Worm (Caenorhabditis elegans) whole organism, late embryonic: ENCODE data around the gene cyp-32A1.

Experiments
- C08G9.2 ChIP-seq: sonication (generic microtip); optimal IDR thresholded peaks from 2 replicates; lab custom pipeline; 2016; ENCODE audit warnings: mild to moderate bottlenecking, missing genetic modification characterization, moderate library complexity, missing compliant biosample characterization
- K02D7.2 ChIP-seq: sonication (generic microtip); optimal IDR thresholded peaks from 2 replicates; lab custom pipeline; 2017; ENCODE audit warnings: mild to moderate bottlenecking, missing genetic modification characterization, missing compliant biosample characterization
- K09A11.1 ChIP-seq: sonication (generic microtip); optimal IDR thresholded peaks from 2 replicates; lab custom pipeline; 2017; ENCODE audit warnings: antibody characterized with exemption, mild to moderate bottlenecking, missing genetic modification characterization, missing compliant biosample characterization; ENCODE audit not compliant: insufficient read depth
- ceh-24 ChIP-seq: sonication (generic microtip); optimal IDR thresholded peaks from 2 replicates; lab custom pipeline; 2016; ENCODE audit warnings: mild to moderate bottlenecking, missing genetic modification characterization, missing compliant biosample characterization
- pqm-1 ChIP-seq: sonication (generic microtip); optimal IDR thresholded peaks from 2 replicates; lab custom pipeline; 2016; ENCODE audit warnings: missing genetic modification characterization, missing compliant biosample characterization

- TF ChIP-seq K02D7.2 (tag; lab: Kevin White, UChicago) (no peak), ceh-24 (tag; lab: Kevin White, UChicago) (no peak), pqm-1 (tag; lab: Kevin White, UChicago) (no peak), C08G9.2 (tag; lab: Kevin White, UChicago) (no peak), K09A11.1 (tag; lab: Kevin White, UChicago) (no peak)
Measured at ce11 chrV:7806629-7807028, 25.0 kb downstream of the cyp-32A1 start.
